Fruit fly (Drosophila melanogaster) whole organism, embryonic: ENCODE data around the gene PIP82.

ENCODE experiments used
- Aef1 ChIP-seq: fragments of 200-800 bp; sonication (Bioruptor generic); IDR thresholded peaks from 3 replicates; pipeline ENCODE4 v1.3.6; 2022; ENCODE audit warnings: missing biosample characterization, missing genetic modification characterization
- B-H1 ChIP-seq: fragments of 200-800 bp; sonication (Bioruptor generic); IDR thresholded peaks from 3 replicates; pipeline ENCODE4 v1.3.6; 2022; ENCODE audit warnings: missing biosample characterization, missing genetic modification characterization
- CG11695 ChIP-seq: fragments of 200-800 bp; sonication (Bioruptor generic); IDR thresholded peaks from 3 replicates; pipeline ENCODE4 v1.3.6; 2022; ENCODE audit warnings: missing biosample characterization, missing genetic modification characterization
- CG12391 ChIP-seq: fragments of 200-800 bp; sonication (Bioruptor generic); optimal IDR thresholded peaks from 3 replicates; lab custom pipeline; 2018; ENCODE audit warnings: missing biosample characterization, mild to moderate bottlenecking, missing genetic modification characterization, moderate library complexity
- CG12659 ChIP-seq: fragments of 200-800 bp; sonication (Bioruptor generic); optimal IDR thresholded peaks from 3 replicates; lab custom pipeline; 2017; ENCODE audit warnings: mild to moderate bottlenecking, missing biosample characterization, missing genetic modification reagents, missing genetic modification characterization
- CG15011 ChIP-seq: fragments of 200-800 bp; sonication (Bioruptor generic); optimal IDR thresholded peaks from 3 replicates; lab custom pipeline; 2018; ENCODE audit warnings: missing biosample characterization, mild to moderate bottlenecking, missing genetic modification characterization
- CG15269 ChIP-seq: fragments of 200-800 bp; sonication (Bioruptor generic); optimal IDR thresholded peaks from 2 replicates; lab custom pipeline; 2018; ENCODE audit warnings: missing biosample characterization, mild to moderate bottlenecking, missing genetic modification characterization, moderate library complexity
- CG15479 ChIP-seq: fragments of 200-800 bp; sonication (Bioruptor generic); optimal IDR thresholded peaks from 3 replicates; lab custom pipeline; 2019; ENCODE audit warnings: missing biosample characterization, mild to moderate bottlenecking, missing genetic modification characterization, moderate library complexity
- CG15514 ChIP-seq: fragments of 200-800 bp; sonication (Bioruptor generic); optimal IDR thresholded peaks from 3 replicates; lab custom pipeline; 2017; ENCODE audit warnings: missing biosample characterization, missing genetic modification characterization, mild to moderate bottlenecking, moderate library complexity, missing genetic modification reagents
- CG2120 ChIP-seq: fragments of 200-800 bp; sonication (Bioruptor generic); optimal IDR thresholded peaks from 3 replicates; lab custom pipeline; 2016; ENCODE audit warnings: missing biosample characterization, missing genetic modification characterization
- CG2889 ChIP-seq: fragments of 200-800 bp; sonication (Bioruptor generic); IDR thresholded peaks from 3 replicates; pipeline ENCODE4 v1.3.6; 2022; ENCODE audit warnings: missing biosample characterization, missing genetic modification characterization
- CG31365 ChIP-seq: fragments of 200-800 bp; sonication (Bioruptor generic); optimal IDR thresholded peaks from 2 replicates; lab custom pipeline; 2018; ENCODE audit warnings: missing biosample characterization, mild to moderate bottlenecking, missing genetic modification characterization
- CG4404 ChIP-seq: fragments of 200-800 bp; sonication (Bioruptor generic); IDR thresholded peaks from 2 replicates; pipeline ENCODE4 v1.3.6; 2022; ENCODE audit warnings: missing biosample characterization, missing genetic modification characterization
- CG4730 ChIP-seq: fragments of 200-800 bp; sonication (Bioruptor generic); IDR thresholded peaks from 2 replicates; pipeline ENCODE4 v1.3.6; 2022; ENCODE audit warnings: missing biosample characterization, missing genetic modification characterization
- CG6791 ChIP-seq: fragments of 200-800 bp; sonication (Bioruptor generic); IDR thresholded peaks from 3 replicates; pipeline ENCODE4 v1.3.6; 2022; ENCODE audit warnings: missing biosample characterization, missing genetic modification characterization; ENCODE audit not compliant: partially characterized antibody
- CG7372 ChIP-seq: fragments of 200-800 bp; sonication (Bioruptor generic); IDR thresholded peaks from 2 replicates; pipeline ENCODE4 v1.3.6; 2022; ENCODE audit warnings: missing biosample characterization, missing genetic modification characterization
- CG9876 ChIP-seq: fragments of 200-800 bp; sonication (Bioruptor generic); optimal IDR thresholded peaks from 2 replicates; lab custom pipeline; 2016; ENCODE audit warnings: missing biosample characterization, missing genetic modification characterization
- Dek ChIP-seq: fragments of 200-800 bp; sonication (Bioruptor generic); optimal IDR thresholded peaks from 3 replicates; lab custom pipeline; 2019; ENCODE audit warnings: missing biosample characterization, mild to moderate bottlenecking, missing genetic modification characterization, moderate library complexity
- Drgx ChIP-seq: fragments of 200-800 bp; sonication (Bioruptor generic); IDR thresholded peaks from 2 replicates; pipeline ENCODE4 v1.3.6; 2022; ENCODE audit warnings: missing biosample characterization, missing genetic modification characterization
- E2f1 ChIP-seq: fragments of 200-800 bp; sonication (Bioruptor generic); IDR thresholded peaks from 2 replicates; pipeline ENCODE4 v1.3.6; 2022; ENCODE audit warnings: missing biosample characterization, missing genetic modification characterization
- Eip74EF ChIP-seq, 2 experiments: fragments of 200-800 bp in 1 of 2; fragments of >200 bp in 1 of 2; sonication (Bioruptor generic) in 1 of 2; optimal IDR thresholded peaks; 2 replicates each; lab custom pipeline; 2017 to 2019; ENCODE audit warnings: missing biosample characterization in 2 of 2, missing genetic modification characterization in 2 of 2, mild to moderate bottlenecking in 1 of 2, moderate library complexity in 1 of 2
- Fer1 ChIP-seq: fragments of 200-800 bp; sonication (Bioruptor generic); optimal IDR thresholded peaks from 2 replicates; lab custom pipeline; 2017; ENCODE audit warnings: missing biosample characterization, mild to moderate bottlenecking, missing genetic modification characterization
- HmgD ChIP-seq: fragments of 200-800 bp; sonication (Bioruptor generic); optimal IDR thresholded peaks from 3 replicates; lab custom pipeline; 2016; ENCODE audit warnings: missing biosample characterization, missing genetic modification characterization
- Hmr ChIP-seq: fragments of 200-800 bp; sonication (Bioruptor generic); optimal IDR thresholded peaks from 3 replicates; lab custom pipeline; 2017; ENCODE audit warnings: mild to moderate bottlenecking, missing biosample characterization, missing genetic modification reagents, missing genetic modification characterization
- Hr51 ChIP-seq, 2 experiments: fragments of 200-800 bp; sonication (Bioruptor generic); optimal IDR thresholded peaks; 2 replicates in 1 of 2; 3 replicates in 1 of 2; lab custom pipeline; 2016 to 2018; ENCODE audit warnings: missing biosample characterization in 2 of 2, missing genetic modification characterization in 2 of 2, mild to moderate bottlenecking in 1 of 2, moderate library complexity in 1 of 2
- Hsf ChIP-seq: fragments of 200-800 bp; sonication (Bioruptor generic); optimal IDR thresholded peaks from 3 replicates; lab custom pipeline; 2016; ENCODE audit warnings: missing biosample characterization, missing genetic modification characterization
- Med ChIP-seq: fragments of 200-800 bp; sonication (Bioruptor generic); peaks from one replicate; lab custom pipeline; 2016; ENCODE audit warnings: missing biosample characterization, missing genetic modification characterization, mild to moderate bottlenecking, inconsistent platforms, moderate library complexity
- NC2β ChIP-seq: fragments of 200-800 bp; sonication (Bioruptor generic); optimal IDR thresholded peaks from 2 replicates; lab custom pipeline; 2016; ENCODE audit warnings: missing biosample characterization, missing genetic modification characterization
- PHDP ChIP-seq: fragments of 200-800 bp; sonication (Bioruptor generic); optimal IDR thresholded peaks from 3 replicates; lab custom pipeline; 2018; ENCODE audit warnings: missing biosample characterization, mild to moderate bottlenecking, missing genetic modification characterization, moderate library complexity
- Rfx ChIP-seq: fragments of 200-800 bp; sonication (Bioruptor generic); IDR thresholded peaks from 2 replicates; pipeline ENCODE4 v1.3.6; 2022; ENCODE audit warnings: missing biosample characterization, missing genetic modification characterization
- Sin3A ChIP-seq: fragments of >200 bp; optimal IDR thresholded peaks from 2 replicates; lab custom pipeline; 2018
- Spps ChIP-seq: fragments of 200-800 bp; sonication (Bioruptor generic); optimal IDR thresholded peaks from 2 replicates; lab custom pipeline; 2018; ENCODE audit warnings: missing biosample characterization, mild to moderate bottlenecking, missing genetic modification characterization
- ash1 ChIP-seq: fragments of 200-800 bp; sonication (Bioruptor generic); optimal IDR thresholded peaks from 2 replicates; lab custom pipeline; 2018; ENCODE audit warnings: missing biosample characterization, mild to moderate bottlenecking, missing genetic modification characterization
- ato ChIP-seq: fragments of 200-800 bp; sonication (Bioruptor generic); IDR thresholded peaks from 2 replicates; pipeline ENCODE4 v1.3.6; 2022; ENCODE audit warnings: missing biosample characterization, missing genetic modification characterization; ENCODE audit not compliant: partially characterized antibody
- bbx ChIP-seq: fragments of 200-800 bp; sonication (Bioruptor generic); IDR thresholded peaks from 2 replicates; pipeline ENCODE4 v1.3.6; 2022; ENCODE audit warnings: missing biosample characterization, missing genetic modification characterization; ENCODE audit not compliant: partially characterized antibody
- bigmax ChIP-seq: fragments of 200-800 bp; sonication (Bioruptor generic); optimal IDR thresholded peaks from 2 replicates; lab custom pipeline; 2018; ENCODE audit warnings: missing biosample characterization, mild to moderate bottlenecking, missing genetic modification characterization
- dmrt99B ChIP-seq: fragments of 200-800 bp; sonication (Bioruptor generic); optimal IDR thresholded peaks from 2 replicates; lab custom pipeline; 2018; ENCODE audit warnings: missing biosample characterization, mild to moderate bottlenecking, missing genetic modification characterization, moderate library complexity
- hb ChIP-seq: fragments of 200-800 bp; sonication (Bioruptor generic); IDR thresholded peaks from 3 replicates; pipeline ENCODE4 v1.3.6; 2022; ENCODE audit warnings: missing biosample characterization, missing genetic modification characterization; ENCODE audit not compliant: partially characterized antibody
- hbn ChIP-seq: fragments of 200-800 bp; sonication (Bioruptor generic); IDR thresholded peaks from 2 replicates; pipeline ENCODE4 v1.3.6; 2022; ENCODE audit warnings: missing biosample characterization, missing genetic modification characterization; ENCODE audit not compliant: partially characterized antibody
- her ChIP-seq: fragments of 200-800 bp; sonication (Bioruptor generic); optimal IDR thresholded peaks from 2 replicates; lab custom pipeline; 2016; ENCODE audit warnings: missing biosample characterization, missing genetic modification characterization
- nmo ChIP-seq: fragments of 200-800 bp; sonication (Bioruptor generic); optimal IDR thresholded peaks from 2 replicates; lab custom pipeline; 2018; ENCODE audit warnings: missing biosample characterization, mild to moderate bottlenecking, missing genetic modification characterization, moderate library complexity
- pb ChIP-seq: fragments of 200-800 bp; sonication (Bioruptor generic); optimal IDR thresholded peaks from 3 replicates; lab custom pipeline; 2016; ENCODE audit warnings: missing biosample characterization, missing genetic modification characterization
- prd ChIP-seq, 3 experiments: fragments of >200 bp in 2 of 3; fragments of 200-800 bp in 1 of 3; sonication (Bioruptor generic) in 1 of 3; optimal IDR thresholded peaks in 2 of 3; IDR thresholded peaks in 1 of 3; 2 replicates in 2 of 3; 3 replicates in 1 of 3; pipeline versions ENCODE4 v1.3.6 to Lab custom; 2017 to 2022; ENCODE audit warnings: missing biosample characterization in 1 of 3, missing genetic modification characterization in 1 of 3
- sim ChIP-seq: fragments of 200-800 bp; sonication (Bioruptor generic); IDR thresholded peaks from 2 replicates; pipeline ENCODE4 v1.3.6; 2022; ENCODE audit warnings: missing biosample characterization, missing genetic modification characterization
- slbo ChIP-seq: fragments of 200-800 bp; sonication (Bioruptor generic); IDR thresholded peaks from 2 replicates; pipeline ENCODE4 v1.3.6; 2022; ENCODE audit warnings: missing biosample characterization, missing genetic modification characterization
- slou ChIP-seq: fragments of 200-800 bp; sonication (Bioruptor generic); optimal IDR thresholded peaks from 3 replicates; lab custom pipeline; 2016; ENCODE audit warnings: missing biosample characterization, missing genetic modification characterization
- stc ChIP-seq: fragments of 200-800 bp; sonication (Bioruptor generic); IDR thresholded peaks from 2 replicates; pipeline ENCODE4 v1.3.6; 2022; ENCODE audit warnings: missing biosample characterization, missing genetic modification characterization
- zfh2 ChIP-seq: fragments of 200-800 bp; sonication (Bioruptor generic); optimal IDR thresholded peaks from 2 replicates; lab custom pipeline; 2016; ENCODE audit warnings: missing biosample characterization, missing genetic modification characterization

Gene PIP82

dm6 chrX:8533589-8534320 is 4.3 kb upstream of the PIP82 start (continued):
- TF ChIP-seq B-H1 (no peak; the same call in 2 of the 3 replicates), CG12391 (tag; lab: Kevin White, UChicago) (peak; percentile 20), CG11695 (GFP tag; lab: Robert Waterston, UW) (0 out of 3 replicates have a peak, but pooled peaks have one; percentile 36), Aef1 (peak; percentile 47; the same call in 2 of the 3 replicates), Spps (tag; lab: Kevin White, UChicago) (no peak), CG15011 (no peak), CG4404 (no peak), Hmr (GFP tag; lab: Kevin White, UChicago) (peak; percentile 21), pb (GFP tag; lab: Kevin White, UChicago) (no peak), CG9876 (GFP tag; lab: Kevin White, UChicago) (no peak), CG2120 (GFP tag; lab: Kevin White, UChicago) (peak; percentile 62), zfh2 (GFP tag; lab: Kevin White, UChicago) (peak; percentile 38), ato (no peak), HmgD (GFP tag; lab: Kevin White, UChicago) (no peak), CG2889 (GFP tag; lab: Robert Waterston, UW) (0 out of 3 replicates have a peak, but pooled peaks have one; percentile 16), prd (optimal IDR thresholded peaks at IDR 0.05; lab: Kevin White, UChicago) (no peak), prd (GFP tag; IDR thresholded peaks at IDR 0.05; lab: Robert Waterston, UW) (peak; percentile 60; the same call in 2 of the 3 replicates), CG4730 (0 out of 2 replicates have a peak, but pooled peaks have one; percentile 14), hb (GFP tag; lab: Robert Waterston, UW) (no peak), E2f1 (GFP tag; lab: Robert Waterston, UW) (0 out of 2 replicates have a peak, but pooled peaks have one; percentile 24), Hsf (peak; percentile 16), Eip74EF (GFP tag; optimal IDR thresholded peaks at IDR 0.05; lab: Kevin White, UChicago) (no peak), stc (GFP tag; lab: Robert Waterston, UW) (0 out of 2 replicates have a peak, but pooled peaks have one; percentile 11), her (GFP tag; lab: Kevin White, UChicago) (no peak), dmrt99B (tag; lab: Kevin White, UChicago) (peak; percentile 18), Med (GFP tag; lab: Kevin White, UChicago) (peak; percentile 85), CG15514 (GFP tag; lab: Kevin White, UChicago) (peak; percentile 16), CG7372 (GFP tag; lab: Robert Waterston, UW) (peak; percentile 41; the same call in 1 of the 2 replicates), slou (GFP tag; lab: Kevin White, UChicago) (no peak), Drgx (GFP tag; lab: Robert Waterston, UW) (peak; percentile 88), Fer1 (peak; percentile 30), Hr51 (GFP tag; optimal IDR thresholded peaks at IDR 0.05; lab: Kevin White, UChicago) (peak in 1 of 2 experiments; percentile 55), CG15479 (GFP tag; lab: Kevin White, UChicago) (peak; percentile 4), Rfx (GFP tag; lab: Robert Waterston, UW) (peak; percentile 67), nmo (GFP tag; lab: Kevin White, UChicago) (no peak), CG12659 (GFP tag; lab: Kevin White, UChicago) (peak; percentile 36), Sin3A (no peak), CG31365 (tag; lab: Kevin White, UChicago) (no peak), CG6791 (GFP tag; lab: Robert Waterston, UW) (no peak), bbx (GFP tag; lab: Robert Waterston, UW) (no peak), CG15269 (tag; lab: Kevin White, UChicago) (peak; percentile 38), ash1 (GFP tag; lab: Kevin White, UChicago) (no peak), slbo (GFP tag; lab: Robert Waterston, UW) (peak; percentile 74), NC2β (no peak), sim (GFP tag; lab: Robert Waterston, UW) (no peak), PHDP (tag; lab: Kevin White, UChicago) (peak; percentile 41), bigmax (GFP tag; lab: Kevin White, UChicago) (no peak), hbn (GFP tag; lab: Robert Waterston, UW) (no peak), Dek (tag; lab: Kevin White, UChicago) (peak; percentile 53)
